Fruit fly (Drosophila melanogaster) whole organism, embryonic: ENCODE data around the gene CG43694.
A peak's percentile ranks its signal among the peaks of the same experiment; 100 is the strongest.

ENCODE experiments used
- B-H2 ChIP-seq: fragments of 200-800 bp; sonication (Bioruptor generic); optimal IDR thresholded peaks from 2 replicates; lab custom pipeline; 2018; ENCODE audit warnings: missing biosample characterization, mild to moderate bottlenecking, missing genetic modification characterization
- Bgb ChIP-seq: fragments of 200-800 bp; sonication (Bioruptor generic); IDR thresholded peaks from 2 replicates; pipeline ENCODE4 v1.3.6; 2022; ENCODE audit warnings: missing biosample characterization, missing genetic modification characterization; ENCODE audit not compliant: partially characterized antibody
- C15 ChIP-seq: fragments of 200-800 bp; sonication (Bioruptor generic); IDR thresholded peaks from 3 replicates; pipeline ENCODE4 v1.3.6; 2022; ENCODE audit warnings: missing biosample characterization, missing genetic modification characterization
- CG10366 ChIP-seq: fragments of 200-800 bp; sonication (Bioruptor generic); IDR thresholded peaks from 2 replicates; pipeline ENCODE4 v1.3.6; 2022; ENCODE audit warnings: missing biosample characterization, missing genetic modification characterization
- CG11504 ChIP-seq: fragments of 200-800 bp; sonication (Bioruptor generic); optimal IDR thresholded peaks from 3 replicates; lab custom pipeline; 2019; ENCODE audit warnings: missing biosample characterization, mild to moderate bottlenecking, missing genetic modification characterization, moderate library complexity
- CG14965 ChIP-seq: fragments of 200-800 bp; sonication (Bioruptor generic); optimal IDR thresholded peaks from 2 replicates; lab custom pipeline; 2016; ENCODE audit warnings: missing biosample characterization, missing genetic modification characterization, borderline replicate concordance
- CG1602 ChIP-seq: fragments of 200-800 bp; sonication (Bioruptor generic); optimal IDR thresholded peaks from 3 replicates; lab custom pipeline; 2016; ENCODE audit warnings: missing biosample characterization, missing genetic modification characterization
- CG1647 ChIP-seq: fragments of 200-800 bp; sonication (Bioruptor generic); optimal IDR thresholded peaks from 3 replicates; lab custom pipeline; 2016; ENCODE audit warnings: missing biosample characterization, missing genetic modification characterization
- CG17186 ChIP-seq: fragments of 200-800 bp; sonication (Bioruptor generic); optimal IDR thresholded peaks from 3 replicates; lab custom pipeline; 2017; ENCODE audit warnings: missing biosample characterization, missing genetic modification reagents, missing genetic modification characterization
- CG1832 ChIP-seq: fragments of 200-800 bp; sonication (Bioruptor generic); optimal IDR thresholded peaks from 2 replicates; lab custom pipeline; 2017; ENCODE audit warnings: missing biosample characterization, mild to moderate bottlenecking, missing genetic modification characterization, inconsistent platforms
- CG2199 ChIP-seq: fragments of 200-800 bp; sonication (Bioruptor generic); IDR thresholded peaks from 3 replicates; pipeline ENCODE4 v1.3.6; 2022; ENCODE audit warnings: missing biosample characterization, missing genetic modification characterization
- CG2712 ChIP-seq: fragments of 200-800 bp; optimal IDR thresholded peaks from 3 replicates; lab custom pipeline; 2019; ENCODE audit warnings: missing biosample characterization, mild to moderate bottlenecking, missing genetic modification characterization, moderate library complexity
- CG30403 ChIP-seq: fragments of 200-800 bp; sonication (Bioruptor generic); optimal IDR thresholded peaks from 3 replicates; lab custom pipeline; 2016; ENCODE audit warnings: missing biosample characterization, missing genetic modification characterization
- CG31365 ChIP-seq: fragments of 200-800 bp; sonication (Bioruptor generic); optimal IDR thresholded peaks from 2 replicates; lab custom pipeline; 2018; ENCODE audit warnings: missing biosample characterization, mild to moderate bottlenecking, missing genetic modification characterization
- CG3163 ChIP-seq: fragments of 200-800 bp; sonication (Bioruptor generic); optimal IDR thresholded peaks from 3 replicates; lab custom pipeline; 2016; ENCODE audit warnings: missing biosample characterization, missing genetic modification characterization
- CG33213 ChIP-seq: fragments of 200-800 bp; sonication (Bioruptor generic); optimal IDR thresholded peaks from 3 replicates; lab custom pipeline; 2016; ENCODE audit warnings: missing biosample characterization, missing genetic modification characterization
- CG3995 ChIP-seq: fragments of 200-800 bp; sonication (Bioruptor generic); optimal IDR thresholded peaks from 3 replicates; lab custom pipeline; 2016; ENCODE audit warnings: missing biosample characterization, missing genetic modification characterization
- CG43689 ChIP-seq: fragments of 200-800 bp; sonication (Bioruptor generic); IDR thresholded peaks from 2 replicates; pipeline ENCODE4 v1.3.6; 2022; ENCODE audit warnings: missing biosample characterization, missing genetic modification characterization
- CG6765 ChIP-seq: fragments of 200-800 bp; sonication (Bioruptor generic); optimal IDR thresholded peaks from 3 replicates; lab custom pipeline; 2017; ENCODE audit warnings: missing biosample characterization, mild to moderate bottlenecking, missing genetic modification characterization
- CG7357 ChIP-seq: fragments of 200-800 bp; sonication (Bioruptor generic); IDR thresholded peaks from 3 replicates; pipeline ENCODE4 v1.3.6; 2022; ENCODE audit warnings: missing biosample characterization, missing genetic modification characterization
- CG7372 ChIP-seq: fragments of 200-800 bp; sonication (Bioruptor generic); IDR thresholded peaks from 2 replicates; pipeline ENCODE4 v1.3.6; 2022; ENCODE audit warnings: missing biosample characterization, missing genetic modification characterization
- CG7987 ChIP-seq: fragments of 200-800 bp; sonication (Bioruptor generic); optimal IDR thresholded peaks from 2 replicates; lab custom pipeline; 2018; ENCODE audit warnings: missing biosample characterization, mild to moderate bottlenecking, missing genetic modification characterization, moderate library complexity
- CG8388 ChIP-seq: fragments of 200-800 bp; sonication (Bioruptor generic); optimal IDR thresholded peaks from 2 replicates; lab custom pipeline; 2019; ENCODE audit warnings: missing biosample characterization, mild to moderate bottlenecking, missing genetic modification characterization, moderate library complexity
- Dip2 ChIP-seq: fragments of 200-800 bp; sonication (Bioruptor generic); IDR thresholded peaks from 2 replicates; pipeline ENCODE4 v1.3.6; 2022; ENCODE audit warnings: missing biosample characterization, missing genetic modification characterization
- Dip3 ChIP-seq: fragments of 200-800 bp; sonication (Bioruptor generic); optimal IDR thresholded peaks from 3 replicates; lab custom pipeline; 2016; ENCODE audit warnings: missing biosample characterization, missing genetic modification characterization
- Dp ChIP-seq: fragments of 200-800 bp; sonication (Bioruptor generic); optimal IDR thresholded peaks from 2 replicates; lab custom pipeline; 2018; ENCODE audit warnings: missing biosample characterization, mild to moderate bottlenecking, missing genetic modification characterization, moderate library complexity
- HHEX ChIP-seq: fragments of 200-800 bp; sonication (Bioruptor generic); optimal IDR thresholded peaks from 3 replicates; lab custom pipeline; 2017; ENCODE audit warnings: missing biosample characterization, mild to moderate bottlenecking, missing genetic modification characterization, missing genetic modification reagents
- HmgD ChIP-seq: fragments of 200-800 bp; sonication (Bioruptor generic); optimal IDR thresholded peaks from 3 replicates; lab custom pipeline; 2016; ENCODE audit warnings: missing biosample characterization, missing genetic modification characterization
- Optix ChIP-seq: fragments of 200-800 bp; sonication (Bioruptor generic); IDR thresholded peaks from 3 replicates; pipeline ENCODE4 v1.3.6; 2022; ENCODE audit warnings: missing biosample characterization, missing genetic modification characterization
- Sry-δ ChIP-seq: fragments of 200-800 bp; sonication (Bioruptor generic); optimal IDR thresholded peaks from 2 replicates; lab custom pipeline; 2016; ENCODE audit warnings: missing biosample characterization, missing genetic modification characterization
- Trl ChIP-seq, 3 experiments: fragments of >200 bp in 2 of 3; fragments of 200-800 bp in 1 of 3; sonication (Bioruptor generic) in 1 of 3; optimal IDR thresholded peaks; 2 replicates in 1 of 3; 3 replicates in 2 of 3; lab custom pipeline; 2016 to 2017; ENCODE audit warnings: missing biosample characterization in 1 of 3, missing genetic modification characterization in 1 of 3
- Vsx1 ChIP-seq: fragments of 200-800 bp; sonication (Bioruptor generic); optimal IDR thresholded peaks from 2 replicates; lab custom pipeline; 2017; ENCODE audit warnings: missing biosample characterization, mild to moderate bottlenecking, missing genetic modification characterization, missing genetic modification reagents
- YL-1 ChIP-seq: fragments of 200-800 bp; sonication (Bioruptor generic); optimal IDR thresholded peaks from 3 replicates; lab custom pipeline; 2017; ENCODE audit warnings: missing biosample characterization, mild to moderate bottlenecking, missing genetic modification characterization
- az2 ChIP-seq: fragments of 200-800 bp; sonication (Bioruptor generic); optimal IDR thresholded peaks from 3 replicates; lab custom pipeline; 2016; ENCODE audit warnings: missing biosample characterization, missing genetic modification characterization
- bcd ChIP-seq: fragments of 200-800 bp; sonication (Bioruptor generic); optimal IDR thresholded peaks from 2 replicates; lab custom pipeline; 2017; ENCODE audit warnings: missing biosample characterization, mild to moderate bottlenecking, missing genetic modification characterization
- corto ChIP-seq: fragments of 200-800 bp; sonication (Bioruptor generic); optimal IDR thresholded peaks from 2 replicates; lab custom pipeline; 2016; ENCODE audit warnings: missing biosample characterization, mild to moderate bottlenecking, missing genetic modification characterization, moderate library complexity
- crp ChIP-seq, 2 experiments: fragments of 200-800 bp; sonication (Bioruptor generic); optimal IDR thresholded peaks; 2 replicates in 1 of 2; 3 replicates in 1 of 2; lab custom pipeline; 2017; ENCODE audit warnings: missing biosample characterization in 2 of 2, missing genetic modification characterization in 2 of 2, mild to moderate bottlenecking in 1 of 2, moderate library complexity in 1 of 2
- da ChIP-seq: fragments of 200-800 bp; sonication (Bioruptor generic); optimal IDR thresholded peaks from 2 replicates; lab custom pipeline; 2016; ENCODE audit warnings: missing biosample characterization, missing genetic modification characterization
- dpn ChIP-seq, 2 experiments: fragments of 200-800 bp; sonication (Bioruptor generic); optimal IDR thresholded peaks; 3 replicates each; lab custom pipeline; 2016; ENCODE audit warnings: missing biosample characterization in 2 of 2, missing genetic modification characterization in 2 of 2
- eve ChIP-seq, 2 experiments: fragments of >200 bp; optimal IDR thresholded peaks; 2 replicates each; lab custom pipeline; 2017; ENCODE audit warnings: missing biosample characterization in 2 of 2, missing genetic modification characterization in 2 of 2
- hbn ChIP-seq: fragments of 200-800 bp; sonication (Bioruptor generic); IDR thresholded peaks from 2 replicates; pipeline ENCODE4 v1.3.6; 2022; ENCODE audit warnings: missing biosample characterization, missing genetic modification characterization; ENCODE audit not compliant: partially characterized antibody
- lilli ChIP-seq: fragments of 200-800 bp; sonication (Bioruptor generic); optimal IDR thresholded peaks from 3 replicates; lab custom pipeline; 2016; ENCODE audit warnings: missing biosample characterization, missing genetic modification characterization
- nerfin-1 ChIP-seq: fragments of 200-800 bp; sonication (Bioruptor generic); optimal IDR thresholded peaks from 3 replicates; lab custom pipeline; 2019; ENCODE audit warnings: missing biosample characterization, mild to moderate bottlenecking, missing genetic modification characterization, moderate library complexity
- ranshi ChIP-seq: fragments of 200-800 bp; sonication (Bioruptor generic); IDR thresholded peaks from 2 replicates; pipeline ENCODE4 v1.3.6; 2022; ENCODE audit warnings: missing biosample characterization, missing genetic modification characterization
- row ChIP-seq: fragments of 200-800 bp; sonication (Bioruptor generic); IDR thresholded peaks from 3 replicates; pipeline ENCODE4 v1.3.6; 2022; ENCODE audit warnings: missing biosample characterization, missing genetic modification characterization
- scrt ChIP-seq: fragments of 200-800 bp; sonication (Bioruptor generic); optimal IDR thresholded peaks from 2 replicates; lab custom pipeline; 2018; ENCODE audit warnings: missing biosample characterization, mild to moderate bottlenecking, missing genetic modification characterization, moderate library complexity
- stc ChIP-seq: fragments of 200-800 bp; sonication (Bioruptor generic); IDR thresholded peaks from 2 replicates; pipeline ENCODE4 v1.3.6; 2022; ENCODE audit warnings: missing biosample characterization, missing genetic modification characterization
- sug ChIP-seq: fragments of 200-800 bp; optimal IDR thresholded peaks from 2 replicates; lab custom pipeline; 2019; ENCODE audit warnings: missing biosample characterization, mild to moderate bottlenecking, missing genetic modification characterization, moderate library complexity
- vvl ChIP-seq: fragments of 200-800 bp; sonication (Bioruptor generic); IDR thresholded peaks from 2 replicates; pipeline ENCODE4 v1.3.6; 2022; ENCODE audit warnings: missing biosample characterization, missing genetic modification characterization
- wdn ChIP-seq: fragments of 200-800 bp; sonication (Bioruptor generic); IDR thresholded peaks from 2 replicates; pipeline ENCODE4 v1.3.6; 2022; ENCODE audit warnings: missing biosample characterization, missing genetic modification characterization
- zen ChIP-seq: fragments of 200-800 bp; sonication (Bioruptor generic); optimal IDR thresholded peaks from 3 replicates; lab custom pipeline; 2018; ENCODE audit warnings: missing biosample characterization, mild to moderate bottlenecking, missing genetic modification characterization, moderate library complexity

The CG43694 gene

DNA sequence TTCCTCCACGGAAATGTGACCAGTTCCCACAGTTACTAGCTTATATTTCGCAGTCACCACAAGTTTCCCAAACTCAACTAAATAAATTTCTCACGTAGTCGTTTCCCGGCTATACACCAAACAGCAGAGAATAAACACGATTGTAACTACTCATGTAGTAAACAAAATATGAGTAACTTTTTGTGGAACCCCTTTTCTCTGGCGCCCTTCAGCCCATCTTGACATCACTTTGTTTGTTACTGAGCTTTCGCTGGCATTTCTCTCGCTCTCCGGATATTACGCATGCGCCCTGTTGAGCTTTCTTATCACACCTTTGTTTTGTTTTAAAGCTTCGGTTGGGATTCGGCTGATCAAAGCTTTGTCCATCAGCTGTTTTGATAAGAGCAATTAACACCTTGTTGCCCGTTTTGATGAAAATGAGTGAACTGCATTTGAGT lies 39.8 kb downstream of the CG43694 start (continued):
- TF ChIP-seq B-H2, result no peak
- TF ChIP-seq CG8388 (GFP tag; lab: Kevin White, UChicago), result no peak
- TF ChIP-seq da (GFP tag; lab: Kevin White, UChicago), result no peak
- peak; percentile 50 to 62 for TF ChIP-seq Trl (optimal IDR thresholded peaks at IDR 0.05; lab: Kevin White, UChicago)
- TF ChIP-seq Trl (GFP tag; optimal IDR thresholded peaks at IDR 0.05; lab: Kevin White, UChicago), result no peak
- TF ChIP-seq dpn (GFP tag; optimal IDR thresholded peaks at IDR 0.05; lab: Kevin White, UChicago), result no peak
- TF ChIP-seq lilli (GFP tag; lab: Kevin White, UChicago), result no peak
- peak; percentile 59 for TF ChIP-seq CG3995 (GFP tag; lab: Kevin White, UChicago)
- no peak for TF ChIP-seq CG11504
- peak; percentile 40; the same call in 2 of the 3 replicates for TF ChIP-seq CG2199 (GFP tag; lab: Robert Waterston, UW)
- TF ChIP-seq CG31365 (tag; lab: Kevin White, UChicago), result no peak
- TF ChIP-seq C15 (GFP tag; lab: Robert Waterston, UW), result no peak
- TF ChIP-seq CG30403 (GFP tag; lab: Kevin White, UChicago), result no peak
- no peak for TF ChIP-seq hbn
- no peak for TF ChIP-seq corto (GFP tag; lab: Kevin White, UChicago)
- TF ChIP-seq az2 (GFP tag; lab: Kevin White, UChicago), result no peak
- TF ChIP-seq CG2712 (tag; lab: Kevin White, UChicago), result no peak
- TF ChIP-seq Optix, result no peak
- TF ChIP-seq bcd (GFP tag; lab: Kevin White, UChicago), result no peak
- no peak for TF ChIP-seq HHEX (GFP tag; lab: Kevin White, UChicago)
- no peak for TF ChIP-seq CG3163
- TF ChIP-seq CG14965, result no peak
- TF ChIP-seq crp (GFP tag; optimal IDR thresholded peaks at IDR 0.05; lab: Kevin White, UChicago), result peak in 1 of 2 experiments; percentile 73
- no peak for TF ChIP-seq CG1602 (GFP tag; lab: Kevin White, UChicago)
- no peak for TF ChIP-seq Bgb
- TF ChIP-seq zen (tag; lab: Kevin White, UChicago), result no peak
- TF ChIP-seq scrt (GFP tag; lab: Kevin White, UChicago), result peak; percentile 43
- no peak for TF ChIP-seq Dip3 (GFP tag; lab: Kevin White, UChicago)
- TF ChIP-seq CG43689, result no peak
- no peak for TF ChIP-seq Vsx1 (GFP tag; lab: Kevin White, UChicago)
- no peak for TF ChIP-seq wdn (GFP tag; lab: Robert Waterston, UW)
- TF ChIP-seq CG6765 (GFP tag; lab: Kevin White, UChicago), result no peak
- TF ChIP-seq Dp (GFP tag; lab: Kevin White, UChicago), result no peak
- no peak for TF ChIP-seq ranshi (GFP tag; lab: Robert Waterston, UW)
- TF ChIP-seq CG7987, result no peak
- no peak for TF ChIP-seq stc
- TF ChIP-seq CG10366, result no peak
- TF ChIP-seq HmgD (GFP tag; lab: Kevin White, UChicago), result no peak
- TF ChIP-seq YL-1 (GFP tag; lab: Kevin White, UChicago), result no peak
- TF ChIP-seq nerfin-1 (tag; lab: Kevin White, UChicago), result no peak
- no peak for TF ChIP-seq row
- no peak for TF ChIP-seq CG7357
- TF ChIP-seq CG1647 (GFP tag; lab: Kevin White, UChicago), result no peak
- no peak for TF ChIP-seq Dip2 (GFP tag; lab: Robert Waterston, UW)
- no peak for TF ChIP-seq CG33213 (GFP tag; lab: Kevin White, UChicago)
- TF ChIP-seq eve (GFP tag; optimal IDR thresholded peaks at IDR 0.05; lab: Kevin White, UChicago), result peak in 1 of 2 experiments; percentile 29
- TF ChIP-seq sug, result no peak
- no peak for TF ChIP-seq CG1832
- no peak for TF ChIP-seq CG7372 (GFP tag; lab: Robert Waterston, UW)
- no peak for TF ChIP-seq vvl
- no peak for TF ChIP-seq CG17186
- TF ChIP-seq Sry-δ, result no peak
